Fruit fly (Drosophila melanogaster): ENCODE results near the gene CG11248.

CG11248 gene

dm6 chr3L:21652768-21653167 lies 27.1 kb upstream of the CG11248 start (continued):
- peak; percentile 61 for TF ChIP-seq CG3847 (GFP tag; IDR thresholded peaks at IDR 0.05)
- TF ChIP-seq stc (GFP tag; IDR thresholded peaks at IDR 0.05): peak; percentile 24; the same call in 1 of the 2 replicates
- no peak for TF ChIP-seq CG13296 (GFP tag; optimal IDR thresholded peaks at IDR 0.05)
- no peak for TF ChIP-seq cad (GFP tag; optimal IDR thresholded peaks at IDR 0.05)
- no peak for TF ChIP-seq trh (GFP tag; optimal IDR thresholded peaks at IDR 0.05)
- no peak for TF ChIP-seq Dref (GFP tag; IDR thresholded peaks at IDR 0.05)
- TF ChIP-seq CG17359 (tag; optimal IDR thresholded peaks at IDR 0.05): peak; percentile 72
- peak; percentile 83 for TF ChIP-seq az2 (GFP tag; optimal IDR thresholded peaks at IDR 0.05)
- TF ChIP-seq lilli (GFP tag; optimal IDR thresholded peaks at IDR 0.05): peak; percentile 79
- TF ChIP-seq CG6683 (GFP tag; optimal IDR thresholded peaks at IDR 0.05): no peak
- TF ChIP-seq Xbp1 (GFP tag; optimal IDR thresholded peaks at IDR 0.05): peak; percentile 92
- peak; percentile 16 for TF ChIP-seq ewg (GFP tag; optimal IDR thresholded peaks at IDR 0.05)
- TF ChIP-seq CG17361 (GFP tag; IDR thresholded peaks at IDR 0.05): peak; percentile 68
- TF ChIP-seq CG14860 (GFP tag; IDR thresholded peaks at IDR 0.05; ENCODE audit: partially characterized antibody): no peak
- no peak for TF ChIP-seq sd (tag; optimal IDR thresholded peaks at IDR 0.05)
- no peak for TF ChIP-seq CG5180 (GFP tag; optimal IDR thresholded peaks at IDR 0.05)
- TF ChIP-seq Oaz (GFP tag; IDR thresholded peaks at IDR 0.05): peak; percentile 67; the same call in 1 of the 2 replicates
- peak; percentile 66 for TF ChIP-seq mam (GFP tag; optimal IDR thresholded peaks at IDR 0.05)
- TF ChIP-seq Atf-2 (GFP tag; optimal IDR thresholded peaks at IDR 0.05): peak; percentile 73
- TF ChIP-seq tio (GFP tag; optimal IDR thresholded peaks at IDR 0.05): peak; percentile 36
- TF ChIP-seq Mes4 (GFP tag; optimal IDR thresholded peaks at IDR 0.05): peak; percentile 62
- peak; percentile 63 for TF ChIP-seq Mad (GFP tag; optimal IDR thresholded peaks at IDR 0.05)
- peak; percentile 62; the same call in 1 of the 2 replicates for TF ChIP-seq CG7372 (GFP tag; IDR thresholded peaks at IDR 0.05)
- peak; percentile 46; the same call in 1 of the 2 replicates for TF ChIP-seq E2f2 (GFP tag; IDR thresholded peaks at IDR 0.05)
- TF ChIP-seq caup (GFP tag; optimal IDR thresholded peaks at IDR 0.05; ENCODE audit: severe bottlenecking): peak; percentile 59
- no peak for TF ChIP-seq Taf1 (GFP tag; IDR thresholded peaks at IDR 0.05)
- peak; percentile 33 for TF ChIP-seq ems (GFP tag; optimal IDR thresholded peaks at IDR 0.05)
- no peak for TF ChIP-seq crc (GFP tag; optimal IDR thresholded peaks at IDR 0.05)
- TF ChIP-seq Stat92E (GFP tag; optimal IDR thresholded peaks at IDR 0.05): peak in 1 of 3 experiments; percentile 16
- TF ChIP-seq lab (GFP tag; optimal IDR thresholded peaks at IDR 0.05): peak; percentile 34
- no peak for TF ChIP-seq chinmo (GFP tag; IDR thresholded peaks at IDR 0.05; ENCODE audit: partially characterized antibody)
- TF ChIP-seq HLH3B (GFP tag; IDR thresholded peaks at IDR 0.05): peak; percentile 76
- TF ChIP-seq ase (GFP tag; IDR thresholded peaks at IDR 0.05): peak; percentile 73
- no peak for TF ChIP-seq HLH4C (GFP tag; IDR thresholded peaks at IDR 0.05; ENCODE audit: partially characterized antibody)
- peak; percentile 29 for TF ChIP-seq vfl (GFP tag; optimal IDR thresholded peaks at IDR 0.05)
- TF ChIP-seq CG8359 (GFP tag; optimal IDR thresholded peaks at IDR 0.05; ENCODE audit: borderline replicate concordance): no peak
- TF ChIP-seq CG16863 (GFP tag; optimal IDR thresholded peaks at IDR 0.05): peak; percentile 72
- peak; percentile 40 for TF ChIP-seq zfh2 (GFP tag; optimal IDR thresholded peaks at IDR 0.05)
- TF ChIP-seq jigr1 (GFP tag; IDR thresholded peaks at IDR 0.05): no peak
- TF ChIP-seq Eip74EF (GFP tag; optimal IDR thresholded peaks at IDR 0.05): no peak
- no peak for TF ChIP-seq CG17568 (GFP tag; optimal IDR thresholded peaks at IDR 0.05)
- TF ChIP-seq Ssrp (tag; optimal IDR thresholded peaks at IDR 0.05): peak; percentile 46
- TF ChIP-seq ap (GFP tag; IDR thresholded peaks at IDR 0.05): peak; percentile 15; the same call in 1 of the 2 replicates
- no peak for TF ChIP-seq Sry-β (GFP tag; optimal IDR thresholded peaks at IDR 0.05)
- TF ChIP-seq ci (GFP tag; IDR thresholded peaks at IDR 0.05): peak; percentile 79
- TF ChIP-seq D19A (tag; optimal IDR thresholded peaks at IDR 0.05): peak; percentile 47
- TF ChIP-seq hkb (optimal IDR thresholded peaks at IDR 0.05): no peak
- peak; percentile 55; the same call in 1 of the 2 replicates for TF ChIP-seq hkb (GFP tag; IDR thresholded peaks at IDR 0.05)
- peak; percentile 21 for TF ChIP-seq Deaf1 (tag; optimal IDR thresholded peaks at IDR 0.05)
- no peak for TF ChIP-seq org-1 (GFP tag; optimal IDR thresholded peaks at IDR 0.05)
